Fruit fly (Drosophila melanogaster) whole organism, wandering third instar larva: Measurements from ENCODE around the gene Gr63a.

ENCODE experiments used
- Abd-B ChIP-seq: fragments of >200 bp; optimal IDR thresholded peaks from 2 replicates; lab custom pipeline; 2017; ENCODE audit warnings: missing biosample characterization, missing genetic modification characterization
- CG32264 ChIP-seq: fragments of 200-800 bp; sonication (Bioruptor generic); optimal IDR thresholded peaks from 2 replicates; lab custom pipeline; 2016; ENCODE audit warnings: missing biosample characterization, missing genetic modification characterization
- CG9705 ChIP-seq: fragments of 200-800 bp; sonication (Bioruptor generic); optimal IDR thresholded peaks from 2 replicates; lab custom pipeline; 2018; ENCODE audit warnings: missing biosample characterization, mild to moderate bottlenecking, missing genetic modification characterization
- CrebA ChIP-seq: fragments of 200-800 bp; sonication (Bioruptor generic); optimal IDR thresholded peaks from 2 replicates; lab custom pipeline; 2016; ENCODE audit warnings: missing biosample characterization, mild to moderate bottlenecking, missing genetic modification characterization, borderline replicate concordance
- Dfd ChIP-seq: fragments of >200 bp; optimal IDR thresholded peaks from 2 replicates; lab custom pipeline; 2017; ENCODE audit warnings: missing biosample characterization, missing genetic modification characterization
- Dif ChIP-seq: fragments of 200-275, 200-300 bp; sonication (Bioruptor generic); optimal IDR thresholded peaks from 2 replicates; lab custom pipeline; 2018; ENCODE audit warnings: missing biosample characterization, missing genetic modification characterization; ENCODE audit not compliant: partially characterized antibody
- GATAd ChIP-seq: sonication (Bioruptor generic); optimal IDR thresholded peaks from 2 replicates; lab custom pipeline; 2016; ENCODE audit warnings: missing biosample characterization, missing genetic modification characterization
- HLH106 ChIP-seq: fragments of 200-800 bp; optimal IDR thresholded peaks from 3 replicates; lab custom pipeline; 2019; ENCODE audit warnings: missing biosample characterization, mild to moderate bottlenecking, missing genetic modification characterization, moderate library complexity
- Hnf4 ChIP-seq: fragments of 200-800 bp; sonication (Bioruptor generic); optimal IDR thresholded peaks from 2 replicates; lab custom pipeline; 2016; ENCODE audit warnings: missing biosample characterization, mild to moderate bottlenecking, missing genetic modification characterization
- Hr78 ChIP-seq: fragments of >200 bp; optimal IDR thresholded peaks from 2 replicates; lab custom pipeline; 2017; ENCODE audit warnings: missing biosample characterization, missing genetic modification characterization
- Hr83 ChIP-seq: fragments of 200-300 bp; sonication (Bioruptor generic); optimal IDR thresholded peaks from 2 replicates; lab custom pipeline; 2016; ENCODE audit warnings: missing biosample characterization, mild to moderate bottlenecking, missing genetic modification characterization, moderate library complexity; ENCODE audit not compliant: poor library complexity, severe bottlenecking
- Jra ChIP-seq: sonication (Bioruptor generic); optimal IDR thresholded peaks from 2 replicates; lab custom pipeline; 2016; ENCODE audit warnings: missing biosample characterization, missing genetic modification characterization
- Mio ChIP-seq: sonication (Bioruptor generic); optimal IDR thresholded peaks from 2 replicates; lab custom pipeline; 2016; ENCODE audit warnings: missing biosample characterization, missing genetic modification characterization
- Myc ChIP-seq: fragments of >200 bp; optimal IDR thresholded peaks from 2 replicates; lab custom pipeline; 2017
- N ChIP-seq: fragments of >200 bp; optimal IDR thresholded peaks from 2 replicates; lab custom pipeline; 2018; ENCODE audit warnings: missing biosample characterization, missing external identifiers, missing genetic modification characterization
- OdsH ChIP-seq: fragments of 200-800 bp; sonication (Bioruptor generic); optimal IDR thresholded peaks from 2 replicates; lab custom pipeline; 2016; ENCODE audit warnings: missing biosample characterization, mild to moderate bottlenecking, missing genetic modification characterization
- Rel ChIP-seq, 2 experiments: fragments of 200-800 bp; sonication (Bioruptor generic) in 1 of 2; optimal IDR thresholded peaks; 2 replicates in 1 of 2; 3 replicates in 1 of 2; lab custom pipeline; 2016 to 2019; ENCODE audit warnings: mild to moderate bottlenecking in 2 of 2, missing biosample characterization in 2 of 2, missing genetic modification characterization in 2 of 2, moderate library complexity in 1 of 2
- Sp1 ChIP-seq: fragments of 200-800 bp; sonication (Bioruptor generic); optimal IDR thresholded peaks from 3 replicates; lab custom pipeline; 2019; ENCODE audit warnings: missing biosample characterization, mild to moderate bottlenecking, missing genetic modification characterization, moderate library complexity
- Vsx2 ChIP-seq: fragments of 200-300, 225-300 bp; sonication (Bioruptor generic); optimal IDR thresholded peaks from 2 replicates; lab custom pipeline; 2018; ENCODE audit warnings: missing biosample characterization, missing genetic modification characterization; ENCODE audit not compliant: partially characterized antibody
- br ChIP-seq: fragments of 200-800 bp; sonication (Bioruptor generic); optimal IDR thresholded peaks from 2 replicates; lab custom pipeline; 2016; ENCODE audit warnings: missing biosample characterization, missing genetic modification characterization
- brk ChIP-seq: fragments of 200-800 bp; sonication (Bioruptor generic); optimal IDR thresholded peaks from 2 replicates; lab custom pipeline; 2016; ENCODE audit warnings: missing biosample characterization, mild to moderate bottlenecking, missing genetic modification characterization
- dl ChIP-seq, 2 experiments: fragments of 175-275, 200-275 bp in 1 of 2; fragments of 200-275 bp in 1 of 2; sonication (Bioruptor generic); optimal IDR thresholded peaks; lab custom pipeline; 2018; ENCODE audit warnings: mild to moderate bottlenecking in 2 of 2, missing biosample characterization in 2 of 2, missing genetic modification characterization in 2 of 2, moderate library complexity in 2 of 2; ENCODE audit not compliant: partially characterized antibody in 2 of 2, insufficient read depth in 1 of 2
- dmrt93B ChIP-seq: fragments of 200-800 bp; sonication (Bioruptor generic); optimal IDR thresholded peaks from 2 replicates; lab custom pipeline; 2018; ENCODE audit warnings: missing biosample characterization, mild to moderate bottlenecking, missing genetic modification characterization
- dsf ChIP-seq: sonication (Bioruptor generic); optimal IDR thresholded peaks from 2 replicates; lab custom pipeline; 2016; ENCODE audit warnings: missing biosample characterization, missing genetic modification characterization, borderline replicate concordance
- ey ChIP-seq: fragments of 200-800 bp; sonication (Bioruptor generic); optimal IDR thresholded peaks from 2 replicates; lab custom pipeline; 2016; ENCODE audit warnings: missing biosample characterization, missing genetic modification characterization
- foxo ChIP-seq, 2 experiments: fragments of 200-800 bp; sonication (Bioruptor generic); optimal IDR thresholded peaks; 2 replicates in 1 of 2; 3 replicates in 1 of 2; lab custom pipeline; 2016 to 2017; ENCODE audit warnings: missing biosample characterization in 2 of 2, missing genetic modification characterization in 2 of 2
- fru ChIP-seq: fragments of 200-800 bp; sonication (Bioruptor generic); optimal IDR thresholded peaks from 3 replicates; lab custom pipeline; 2016; ENCODE audit warnings: missing biosample characterization, mild to moderate bottlenecking, missing genetic modification characterization
- h ChIP-seq: fragments of 200-800 bp; sonication (Bioruptor generic); optimal IDR thresholded peaks from 3 replicates; lab custom pipeline; 2016; ENCODE audit warnings: missing biosample characterization, mild to moderate bottlenecking, missing genetic modification characterization
- jim ChIP-seq: fragments of 175-275, 200-325 bp; sonication (Bioruptor generic); optimal IDR thresholded peaks from 2 replicates; lab custom pipeline; 2016; ENCODE audit warnings: missing biosample characterization, mild to moderate bottlenecking, missing genetic modification characterization
- lola ChIP-seq: fragments of >200 bp; optimal IDR thresholded peaks from 2 replicates; lab custom pipeline; 2017; ENCODE audit warnings: missing biosample characterization, missing genetic modification characterization
- psq ChIP-seq: fragments of 200-800 bp; sonication (Bioruptor generic); optimal IDR thresholded peaks from 3 replicates; lab custom pipeline; 2017; ENCODE audit warnings: missing biosample characterization, mild to moderate bottlenecking, missing genetic modification characterization, moderate library complexity
- rgr ChIP-seq: fragments of 200-800 bp; sonication (Bioruptor generic); optimal IDR thresholded peaks from 3 replicates; lab custom pipeline; 2016; ENCODE audit warnings: missing biosample characterization, mild to moderate bottlenecking, missing genetic modification characterization
- sage ChIP-seq: fragments of 200-800 bp; sonication (Bioruptor generic); optimal IDR thresholded peaks from 2 replicates; lab custom pipeline; 2016; ENCODE audit warnings: missing biosample characterization, mild to moderate bottlenecking, missing genetic modification characterization
- sv ChIP-seq: fragments of 200-800 bp; sonication (Bioruptor generic); optimal IDR thresholded peaks from 3 replicates; lab custom pipeline; 2016; ENCODE audit warnings: missing biosample characterization, missing genetic modification characterization
- tai ChIP-seq: sonication (Bioruptor generic); optimal IDR thresholded peaks from 2 replicates; lab custom pipeline; 2016; ENCODE audit warnings: missing biosample characterization, missing genetic modification characterization
- woc ChIP-seq: sonication (Bioruptor generic); optimal IDR thresholded peaks from 2 replicates; lab custom pipeline; 2016; ENCODE audit warnings: missing biosample characterization, mild to moderate bottlenecking, missing genetic modification characterization

Gr63a gene

dm6 chr3L:3875004-3875403 lies 21.4 kb downstream of the Gr63a start:
- TF ChIP-seq sv (GFP tag; lab: Kevin White, UChicago): peak; percentile 13
- TF ChIP-seq lola (GFP tag; lab: Kevin White, UChicago): no peak

dm6 chr3L:3873094-3873493 lies 23.3 kb downstream of the Gr63a start:
- TF ChIP-seq dsf (GFP tag; lab: Kevin White, UChicago) (no peak), jim (GFP tag; lab: Kevin White, UChicago) (no peak), Dif (GFP tag; lab: Kevin White, UChicago) (no peak), Vsx2 (GFP tag; lab: Kevin White, UChicago) (no peak), woc (GFP tag; lab: Kevin White, UChicago) (no peak), ey (GFP tag; lab: Kevin White, UChicago) (no peak), Mio (GFP tag; lab: Kevin White, UChicago) (no peak), Jra (GFP tag; lab: Kevin White, UChicago) (no peak), h (GFP tag; lab: Kevin White, UChicago) (no peak), Dfd (GFP tag; lab: Kevin White, UChicago) (no peak), foxo (GFP tag; optimal IDR thresholded peaks at IDR 0.05; lab: Kevin White, UChicago) (no peak), Abd-B (GFP tag; lab: Kevin White, UChicago) (no peak), GATAd (GFP tag; lab: Kevin White, UChicago) (no peak), tai (no peak), Myc (lab: Kevin White, UChicago) (no peak)

dm6 chr3L:3871284-3871683 lies 25.1 kb downstream of the Gr63a start:
- TF ChIP-seq GATAd (GFP tag; lab: Kevin White, UChicago): no peak
- no peak for TF ChIP-seq psq (GFP tag; lab: Kevin White, UChicago)
- no peak for TF ChIP-seq br (GFP tag; lab: Kevin White, UChicago)
- TF ChIP-seq h (GFP tag; lab: Kevin White, UChicago): no peak
- no peak for TF ChIP-seq Hr83 (GFP tag; lab: Kevin White, UChicago)
- no peak for TF ChIP-seq Jra (GFP tag; lab: Kevin White, UChicago)
- TF ChIP-seq Mio (GFP tag; lab: Kevin White, UChicago): no peak
- TF ChIP-seq Dfd (GFP tag; lab: Kevin White, UChicago): no peak
- no peak for TF ChIP-seq lola (GFP tag; lab: Kevin White, UChicago)
- TF ChIP-seq Hr78 (GFP tag; lab: Kevin White, UChicago): no peak
- no peak for TF ChIP-seq dmrt93B (GFP tag; lab: Kevin White, UChicago)
- no peak for TF ChIP-seq Sp1 (GFP tag; lab: Kevin White, UChicago)
- no peak for TF ChIP-seq Rel (GFP tag; optimal IDR thresholded peaks at IDR 0.05; lab: Kevin White, UChicago)
- TF ChIP-seq Rel (tag; optimal IDR thresholded peaks at IDR 0.05; lab: Kevin White, UChicago): no peak
- no peak for TF ChIP-seq N
- no peak for TF ChIP-seq foxo (GFP tag; optimal IDR thresholded peaks at IDR 0.05; lab: Kevin White, UChicago)
- no peak for TF ChIP-seq dsf (GFP tag; lab: Kevin White, UChicago)
- TF ChIP-seq, all 38 proteins: peak for 0

dm6 chr3L:3868014-3868413 lies 28.4 kb downstream of the Gr63a start:
- TF ChIP-seq sv (GFP tag; lab: Kevin White, UChicago) (no peak), lola (GFP tag; lab: Kevin White, UChicago) (no peak), Sp1 (GFP tag; lab: Kevin White, UChicago) (peak; percentile 79), jim (GFP tag; lab: Kevin White, UChicago) (no peak), GATAd (GFP tag; lab: Kevin White, UChicago) (no peak), OdsH (GFP tag; lab: Kevin White, UChicago) (peak; percentile 76), foxo (GFP tag; optimal IDR thresholded peaks at IDR 0.05; lab: Kevin White, UChicago) (peak; percentile 15 to 80), CrebA (GFP tag; lab: Kevin White, UChicago) (no peak), Myc (lab: Kevin White, UChicago) (no peak), dmrt93B (GFP tag; lab: Kevin White, UChicago) (peak; percentile 20), N (no peak), psq (GFP tag; lab: Kevin White, UChicago) (peak; percentile 67), CG9705 (GFP tag; lab: Kevin White, UChicago) (no peak), fru (GFP tag; lab: Kevin White, UChicago) (peak; percentile 83), Abd-B (GFP tag; lab: Kevin White, UChicago) (no peak), Mio (GFP tag; lab: Kevin White, UChicago) (no peak), ey (GFP tag; lab: Kevin White, UChicago) (peak; percentile 84), Vsx2 (GFP tag; lab: Kevin White, UChicago) (no peak), h (GFP tag; lab: Kevin White, UChicago) (peak; percentile 89), Hnf4 (GFP tag; lab: Kevin White, UChicago) (peak; percentile 82), dsf (GFP tag; lab: Kevin White, UChicago) (no peak), br (GFP tag; lab: Kevin White, UChicago) (peak; percentile 79), sage (GFP tag; lab: Kevin White, UChicago) (peak; percentile 25), brk (GFP tag; lab: Kevin White, UChicago) (peak; percentile 66), Rel (GFP tag; optimal IDR thresholded peaks at IDR 0.05; lab: Kevin White, UChicago) (peak; percentile 57), Rel (tag; optimal IDR thresholded peaks at IDR 0.05; lab: Kevin White, UChicago) (peak; percentile 35), HLH106 (tag; lab: Kevin White, UChicago) (peak; percentile 80), woc (GFP tag; lab: Kevin White, UChicago) (peak; percentile 73), dl (GFP tag; optimal IDR thresholded peaks at IDR 0.05; lab: Kevin White, UChicago; ENCODE audit: insufficient read depth in 1 of 2, partially characterized antibody in 2 of 2) (no peak), CG32264 (GFP tag; lab: Kevin White, UChicago) (peak; percentile 59), tai (peak; percentile 20), Dfd (GFP tag; lab: Kevin White, UChicago) (peak; percentile 20), rgr (peak; percentile 79), Hr78 (GFP tag; lab: Kevin White, UChicago) (no peak), Jra (GFP tag; lab: Kevin White, UChicago) (peak; percentile 58)
- TF ChIP-seq, all 38 proteins: peak for 20
